Worm (Caenorhabditis elegans): ENCODE results near the gene col-139.

DNA sequence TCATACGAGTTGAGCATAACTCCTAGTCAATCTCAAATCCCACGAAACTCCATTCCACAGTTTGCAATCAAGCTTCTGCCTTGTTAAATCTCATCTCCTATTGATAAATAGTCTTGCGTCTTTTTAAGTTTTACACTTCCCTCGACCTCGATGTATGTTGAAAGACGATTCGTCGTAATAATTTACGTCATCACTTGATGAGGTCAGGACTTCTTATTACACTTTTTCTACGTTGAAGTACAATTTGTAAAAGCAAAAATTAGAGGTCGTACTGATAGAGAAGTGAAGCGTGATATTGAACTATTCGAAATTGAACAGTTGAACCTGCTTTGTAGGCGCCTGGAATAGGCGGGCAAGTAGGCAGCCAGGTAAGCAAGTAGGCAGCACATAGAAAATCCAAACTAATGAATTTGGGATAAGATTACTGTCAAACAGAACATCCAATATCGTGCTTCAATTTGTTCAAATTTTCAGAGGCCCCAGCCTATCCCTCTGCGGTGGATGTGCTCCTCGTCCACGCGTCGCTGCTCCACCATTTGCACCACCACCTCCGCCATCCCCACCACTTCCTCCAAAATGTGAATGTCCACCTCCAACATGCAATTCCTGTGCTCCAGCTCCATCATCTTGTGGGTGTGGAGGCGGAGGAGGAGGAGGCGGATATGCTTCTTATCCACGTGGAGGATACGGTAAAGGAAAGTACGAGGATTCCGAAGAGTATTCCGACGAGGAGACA is 4.0 kb downstream of the col-139 start:
- no peak for TF ChIP-seq aly-2 (tag; optimal IDR thresholded peaks at IDR 0.05)
- TF ChIP-seq mdl-1 (tag; optimal IDR thresholded peaks at IDR 0.05): no peak

Measured in whole organism, L2 larva.